Worm (Caenorhabditis elegans): ENCODE measurements around the gene inx-9.

inx-9 gene

ce11 chrIV:11646908-11647307, 29.2 kb upstream of the inx-9 start:
- peak; percentile 62 for TF ChIP-seq egl-5 (tag; optimal IDR thresholded peaks at IDR 0.05)
- no peak for TF ChIP-seq ceh-9 (tag; optimal IDR thresholded peaks at IDR 0.05)

DNA sequence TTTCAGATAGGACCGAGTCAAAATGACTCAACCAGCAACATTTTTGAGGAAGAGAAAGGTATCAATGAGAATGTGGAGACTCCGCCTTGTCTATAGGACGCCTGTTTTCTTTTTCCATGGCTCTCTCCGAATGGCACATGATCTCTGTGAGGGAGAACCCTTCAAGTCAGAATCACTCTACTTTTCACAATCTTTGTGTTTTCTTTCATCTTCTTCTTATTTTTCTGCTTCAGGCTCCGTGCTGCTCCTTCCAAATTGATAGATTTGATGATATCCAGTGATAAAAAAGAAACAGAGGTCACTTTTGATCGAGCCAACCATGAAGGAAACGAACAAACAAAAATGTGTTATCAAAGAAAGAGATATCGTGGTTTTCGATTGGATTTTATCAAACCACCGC, 27.1 kb upstream of the inx-9 start, which contains the start of gene ZK809.8:
Gene ZK809.8, minus strand, starts transcription at position 34 of the 400 bp plus-strand sequence.
- TF ChIP-seq nhr-76 (tag; optimal IDR thresholded peaks at IDR 0.05) (no peak), skn-1 (tag; optimal IDR thresholded peaks at IDR 0.05) (no peak), nfya-1 (tag; optimal IDR thresholded peaks at IDR 0.05; ENCODE audit: insufficient read depth) (peak; percentile 2), nhr-11 (tag; optimal IDR thresholded peaks at IDR 0.05) (peak; percentile 12), nhr-25 (tag; optimal IDR thresholded peaks at IDR 0.05) (no peak), egl-5 (tag; optimal IDR thresholded peaks at IDR 0.05) (no peak), nhr-67 (tag; optimal IDR thresholded peaks at IDR 0.05) (no peak)

DNA sequence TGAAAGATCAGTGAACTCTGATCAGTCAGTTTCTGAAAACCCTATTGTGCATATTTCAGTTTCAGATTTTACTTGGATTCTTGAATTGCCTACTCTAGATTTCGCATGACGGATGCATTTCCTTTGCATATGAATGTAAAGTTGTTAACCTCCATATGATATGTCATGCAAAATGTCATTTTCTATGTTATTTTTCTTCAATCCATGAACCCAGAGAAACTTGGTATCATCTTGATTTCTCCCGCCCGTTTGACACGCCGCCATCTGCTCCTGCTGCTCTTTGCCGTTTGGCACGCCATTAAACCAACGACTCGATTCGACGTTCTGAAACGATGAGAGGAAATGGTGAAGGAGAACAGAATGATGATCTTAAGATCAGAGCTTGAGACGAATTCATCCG, 25.8 kb upstream of the inx-9 start:
- TF ChIP-seq eor-1 (tag; optimal IDR thresholded peaks at IDR 0.05) (no peak), nhr-28 (tag; optimal IDR thresholded peaks at IDR 0.05) (no peak), ceh-28 (tag; optimal IDR thresholded peaks at IDR 0.05) (no peak), nhr-12 (tag; optimal IDR thresholded peaks at IDR 0.05) (no peak), ZK546.5 (tag; optimal IDR thresholded peaks at IDR 0.05) (no peak), R02D3.7 (tag; optimal IDR thresholded peaks at IDR 0.05) (no peak), fkh-10 (GFP tag; optimal IDR thresholded peaks at IDR 0.05) (no peak), unc-39 (tag; optimal IDR thresholded peaks at IDR 0.05) (no peak), elt-1 (tag; optimal IDR thresholded peaks at IDR 0.05) (no peak), ceh-9 (tag; optimal IDR thresholded peaks at IDR 0.05) (no peak), nhr-77 (tag; optimal IDR thresholded peaks at IDR 0.05) (no peak), ama-1 (optimal IDR thresholded peaks at IDR 0.05) (no peak), mml-1 (tag; optimal IDR thresholded peaks at IDR 0.05) (no peak), snpc-4 (tag; optimal IDR thresholded peaks at IDR 0.05) (no peak), fkh-2 (tag; optimal IDR thresholded peaks at IDR 0.05) (no peak), skn-1 (tag; optimal IDR thresholded peaks at IDR 0.05) (no peak), ceh-16 (tag; optimal IDR thresholded peaks at IDR 0.05) (no peak), lin-39 (tag; optimal IDR thresholded peaks at IDR 0.05) (no peak), mdl-1 (tag; optimal IDR thresholded peaks at IDR 0.05) (no peak), sea-2 (GFP tag; optimal IDR thresholded peaks at IDR 0.05) (no peak)

DNA sequence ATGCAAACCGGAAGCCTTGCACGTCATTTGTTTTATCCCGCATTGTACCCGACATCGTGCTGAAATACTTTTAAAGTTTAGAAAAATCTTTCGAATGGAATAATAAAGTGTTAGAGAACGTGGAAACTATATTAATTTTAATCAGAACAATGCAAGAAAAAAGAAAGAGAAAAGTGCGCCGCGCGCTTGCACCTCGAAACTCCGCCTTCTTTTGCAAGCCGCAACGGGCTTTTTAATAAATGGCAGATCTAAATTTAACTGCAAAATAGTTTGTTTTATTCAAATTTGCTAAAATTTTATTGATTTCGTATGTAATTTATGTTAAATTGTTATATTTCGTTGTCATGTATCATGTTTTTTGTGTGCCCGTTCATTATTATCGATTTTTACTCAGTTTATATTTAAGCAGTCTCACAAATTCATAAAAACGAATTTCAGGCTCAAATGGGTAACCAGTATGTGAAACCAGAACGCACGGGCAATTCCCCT, 24.1 kb upstream of the inx-9 start, which contains the start of the genes acl-3 and ndub-6:
Gene acl-3, minus strand, starts transcription at position 59 of the 489 bp plus-strand sequence.
Gene ndub-6, plus strand, starts transcription at position 439 of the 489 bp plus-strand sequence.
- no peak for TF ChIP-seq snpc-4 (tag; optimal IDR thresholded peaks at IDR 0.05)
- TF ChIP-seq lin-39 (tag; optimal IDR thresholded peaks at IDR 0.05), result no peak
- TF ChIP-seq pha-4 (tag; optimal IDR thresholded peaks at IDR 0.05), result peak; percentile 16
- TF ChIP-seq nfya-1 (tag; optimal IDR thresholded peaks at IDR 0.05; ENCODE audit: insufficient read depth), result no peak

DNA sequence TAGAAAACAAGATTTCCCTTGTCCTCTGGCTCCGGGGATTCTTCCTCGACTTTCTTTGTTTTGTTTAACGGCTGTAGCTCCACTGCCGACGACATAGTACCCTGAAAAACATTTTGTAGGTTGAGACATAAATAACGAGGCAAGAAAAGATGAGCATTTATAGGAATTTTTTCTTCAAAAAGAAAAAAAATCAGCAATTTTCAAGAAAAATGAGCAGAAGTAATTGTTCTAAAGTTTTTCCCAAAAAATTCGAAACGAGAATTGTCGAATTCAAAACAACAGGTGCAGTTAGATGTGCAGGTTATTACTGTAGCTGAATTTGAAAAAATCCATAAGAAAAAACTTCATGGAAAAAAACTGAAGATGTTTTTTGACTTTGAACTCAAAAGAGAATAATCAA, 20.8 kb upstream of the inx-9 start, which contains the start of gene ent-1:
Gene ent-1, minus strand, starts transcription at position 101 of the 400 bp plus-strand sequence.
- TF ChIP-seq fkh-10 (GFP tag; optimal IDR thresholded peaks at IDR 0.05) (no peak), fkh-2 (tag; optimal IDR thresholded peaks at IDR 0.05) (no peak), zag-1 (tag; optimal IDR thresholded peaks at IDR 0.05) (no peak), skn-1 (tag; optimal IDR thresholded peaks at IDR 0.05) (no peak), nhr-23 (tag; optimal IDR thresholded peaks at IDR 0.05) (no peak), ceh-28 (tag; optimal IDR thresholded peaks at IDR 0.05) (no peak), egl-27 (tag; optimal IDR thresholded peaks at IDR 0.05) (no peak), fos-1 (tag; optimal IDR thresholded peaks at IDR 0.05) (no peak), ztf-4 (tag; optimal IDR thresholded peaks at IDR 0.05) (no peak), hmg-11 (tag; optimal IDR thresholded peaks at IDR 0.05) (no peak), tbx-2 (tag; optimal IDR thresholded peaks at IDR 0.05) (no peak), ceh-16 (tag; optimal IDR thresholded peaks at IDR 0.05) (no peak)

Measured in whole organism, L3 larva.